Fruit fly (Drosophila melanogaster): ENCODE results near the gene CG32473.
A peak's percentile ranks its signal among the peaks of the same experiment; 100 is the strongest.

Gene CG32473

DNA sequence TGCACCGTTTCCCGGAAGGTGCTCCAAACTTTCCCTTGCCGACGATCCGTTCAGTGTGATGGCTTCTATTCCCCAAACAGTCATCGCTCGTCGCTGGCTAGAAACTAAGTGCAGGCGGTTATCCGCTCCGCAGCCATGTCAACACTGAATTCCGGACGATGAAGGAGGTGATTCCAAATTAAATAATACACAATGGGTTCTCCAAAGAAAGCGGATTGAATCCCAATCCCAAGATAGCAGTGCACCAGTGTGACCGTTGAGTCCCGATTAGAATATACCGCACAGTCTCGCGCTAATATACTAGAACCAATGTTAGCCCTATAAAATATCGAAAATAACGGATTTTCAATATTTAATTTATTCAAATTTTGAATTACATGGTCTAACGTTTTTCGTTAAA, 30.7 kb upstream of the CG32473 start, which contains the start of gene TBC1D5 (continued):
- no peak for TF ChIP-seq gsb (GFP tag; IDR thresholded peaks at IDR 0.05)
- peak; percentile 79 for TF ChIP-seq MESR4 (GFP tag; optimal IDR thresholded peaks at IDR 0.05)
- TF ChIP-seq Stat92E (GFP tag; optimal IDR thresholded peaks at IDR 0.05) = peak in 1 of 3 experiments; percentile 3
- TF ChIP-seq Antp (GFP tag; optimal IDR thresholded peaks at IDR 0.05) = no peak
- TF ChIP-seq CG7372 (GFP tag; IDR thresholded peaks at IDR 0.05) = no peak
- TF ChIP-seq wek (GFP tag; optimal IDR thresholded peaks at IDR 0.05) = no peak
- no peak for TF ChIP-seq mirr (GFP tag; optimal IDR thresholded peaks at IDR 0.05)
- TF ChIP-seq ken (GFP tag; IDR thresholded peaks at IDR 0.05) = no peak
- no peak for TF ChIP-seq al (GFP tag; IDR thresholded peaks at IDR 0.05)
- peak; percentile 93 for TF ChIP-seq Myb (GFP tag; optimal IDR thresholded peaks at IDR 0.05)
- no peak for TF ChIP-seq Hsf (GFP tag; optimal IDR thresholded peaks at IDR 0.05)
- no peak for TF ChIP-seq NFAT (GFP tag; IDR thresholded peaks at IDR 0.05)
- peak; percentile 6 for TF ChIP-seq CG15514 (GFP tag; optimal IDR thresholded peaks at IDR 0.05)
- no peak for TF ChIP-seq Asciz (GFP tag; optimal IDR thresholded peaks at IDR 0.05)
- peak; percentile 69 for TF ChIP-seq Dp (GFP tag; optimal IDR thresholded peaks at IDR 0.05)
- TF ChIP-seq CG14710 (tag; optimal IDR thresholded peaks at IDR 0.05) = peak; percentile 47
- TF ChIP-seq CG17385 (GFP tag; optimal IDR thresholded peaks at IDR 0.05) = no peak
- TF ChIP-seq cad (GFP tag; optimal IDR thresholded peaks at IDR 0.05) = no peak
- TF ChIP-seq trem (tag; optimal IDR thresholded peaks at IDR 0.05) = peak; percentile 4
- TF ChIP-seq sens (GFP tag) = peak; percentile 76
- no peak for TF ChIP-seq odd (GFP tag; optimal IDR thresholded peaks at IDR 0.05)
- TF ChIP-seq cas (GFP tag; IDR thresholded peaks at IDR 0.05) = no peak
- no peak for TF ChIP-seq Elba2 (GFP tag; optimal IDR thresholded peaks at IDR 0.05)
- TF ChIP-seq fu2 (GFP tag; optimal IDR thresholded peaks at IDR 0.05) = no peak
- TF ChIP-seq B-H2 (GFP tag; optimal IDR thresholded peaks at IDR 0.05) = no peak
- no peak for TF ChIP-seq CG1233 (GFP tag; optimal IDR thresholded peaks at IDR 0.05)
- no peak for TF ChIP-seq tx (GFP tag; optimal IDR thresholded peaks at IDR 0.05)
- TF ChIP-seq gfzf (GFP tag; optimal IDR thresholded peaks at IDR 0.05) = peak; percentile 88
- no peak for TF ChIP-seq CG8765 (GFP tag; IDR thresholded peaks at IDR 0.05)
- no peak for TF ChIP-seq CG34422 (GFP tag; IDR thresholded peaks at IDR 0.05)
- no peak for TF ChIP-seq Abd-B (GFP tag; optimal IDR thresholded peaks at IDR 0.05)
- peak; percentile 2 for TF ChIP-seq nmo (GFP tag; optimal IDR thresholded peaks at IDR 0.05)
- TF ChIP-seq CG6765 (GFP tag; optimal IDR thresholded peaks at IDR 0.05) = no peak
- TF ChIP-seq pum (GFP tag; optimal IDR thresholded peaks at IDR 0.05) = no peak
- no peak for TF ChIP-seq CG10543 (GFP tag; optimal IDR thresholded peaks at IDR 0.05)
- TF ChIP-seq CG2129 (GFP tag; IDR thresholded peaks at IDR 0.05; ENCODE audit: partially characterized antibody) = no peak

DNA sequence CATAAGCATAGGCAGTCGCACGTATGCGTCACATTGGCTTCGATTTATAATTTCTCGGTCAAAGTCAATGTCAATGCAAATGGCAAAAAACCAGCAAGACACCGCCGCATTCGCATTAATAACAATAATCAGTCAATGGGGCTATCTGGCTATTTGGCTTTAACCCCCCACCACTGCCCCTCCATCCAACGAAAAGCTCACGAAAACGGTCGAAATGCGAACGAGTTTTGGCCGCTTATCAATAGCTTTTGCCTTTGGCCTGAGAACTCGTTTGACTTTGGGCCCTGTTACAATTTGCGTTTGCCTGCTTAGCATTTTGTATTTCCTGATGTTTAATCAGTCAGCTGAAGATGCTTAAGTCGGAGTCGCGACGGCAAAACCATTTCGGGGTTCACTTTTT, 29.0 kb upstream of the CG32473 start:
- no peak for TF ChIP-seq NC2β (GFP tag; optimal IDR thresholded peaks at IDR 0.05)
- TF ChIP-seq nerfin-1 (tag; optimal IDR thresholded peaks at IDR 0.05) = no peak
- no peak for TF ChIP-seq Sry-β (GFP tag; optimal IDR thresholded peaks at IDR 0.05)
- TF ChIP-seq CG8944 (GFP tag; optimal IDR thresholded peaks at IDR 0.05) = no peak
- TF ChIP-seq crol (GFP tag; IDR thresholded peaks at IDR 0.05) = peak; percentile 52; the same call in 1 of the 2 replicates
- peak; percentile 42 for TF ChIP-seq CG13894 (tag; optimal IDR thresholded peaks at IDR 0.05)
- TF ChIP-seq CG12769 (tag; optimal IDR thresholded peaks at IDR 0.05) = peak; percentile 76
- no peak for TF ChIP-seq CG7556 (GFP tag; optimal IDR thresholded peaks at IDR 0.05)
- TF ChIP-seq Aef1 (GFP tag; IDR thresholded peaks at IDR 0.05) = no peak
- TF ChIP-seq croc (GFP tag; conservative IDR thresholded peaks at IDR 0.05) = no peak
- TF ChIP-seq CG16813 (GFP tag; IDR thresholded peaks at IDR 0.05; ENCODE audit: partially characterized antibody) = 0 out of 3 replicates have a peak, but pooled peaks have one; percentile 11
- TF ChIP-seq Sox102F (GFP tag; optimal IDR thresholded peaks at IDR 0.05) = no peak
- no peak for TF ChIP-seq ttk (GFP tag; IDR thresholded peaks at IDR 0.05)
- peak; percentile 33 for TF ChIP-seq mirr (GFP tag; optimal IDR thresholded peaks at IDR 0.05)
- TF ChIP-seq ara (GFP tag; IDR thresholded peaks at IDR 0.05) = no peak
- no peak for TF ChIP-seq CG13123 (GFP tag; optimal IDR thresholded peaks at IDR 0.05)
- TF ChIP-seq HLH4C (GFP tag; IDR thresholded peaks at IDR 0.05; ENCODE audit: partially characterized antibody) = no peak
- no peak for TF ChIP-seq gem (tag; optimal IDR thresholded peaks at IDR 0.05)
